Worm (Caenorhabditis elegans) whole organism, midembryonic: ENCODE results near the gene srg-30.

Source experiments
- T22C8.4 ChIP-seq: fragments of 200-800 bp; sonication (Bioruptor generic); IDR thresholded peaks from 2 replicates; pipeline ENCODE4 v1.3.6; 2022; ENCODE audit warnings: missing genetic modification characterization, missing compliant biosample characterization
- cog-1 ChIP-seq: sonication (generic microtip); optimal IDR thresholded peaks from 2 replicates; lab custom pipeline; 2016; ENCODE audit warnings: missing genetic modification characterization, missing compliant biosample characterization
- flt-1 ChIP-seq: fragments of 200-800 bp; sonication (Bioruptor generic); IDR thresholded peaks from 2 replicates; pipeline ENCODE4 v1.3.6; 2022; ENCODE audit warnings: missing genetic modification characterization, missing compliant biosample characterization
- klf-2 ChIP-seq: fragments of 200-800 bp; sonication (Bioruptor generic); conservative IDR thresholded peaks from 2 replicates; pipeline ENCODE4 v1.3.6; 2022; ENCODE audit warnings: missing genetic modification reagents, missing genetic modification characterization, missing compliant biosample characterization
- med-1 ChIP-seq: sonication (generic microtip); optimal IDR thresholded peaks from 2 replicates; lab custom pipeline; 2017; ENCODE audit warnings: missing genetic modification characterization, mild to moderate bottlenecking, missing compliant biosample characterization, antibody characterized with exemption, missing genetic modification reagents; ENCODE audit not compliant: insufficient read depth
- ref-1 ChIP-seq: fragments of 200-800 bp; sonication (Bioruptor generic); conservative IDR thresholded peaks from 2 replicates; pipeline ENCODE4 v1.3.6; 2022; ENCODE audit warnings: missing genetic modification reagents, missing genetic modification characterization, missing compliant biosample characterization
- tab-1 ChIP-seq: fragments of 200-800 bp; sonication (Bioruptor generic); IDR thresholded peaks from 2 replicates; pipeline ENCODE4 v1.3.6; 2022; ENCODE audit warnings: missing genetic modification characterization, missing compliant biosample characterization
- ztf-23 ChIP-seq: fragments of 200-800 bp; sonication (Bioruptor generic); IDR thresholded peaks from 2 replicates; pipeline ENCODE4 v1.3.6; 2022; ENCODE audit warnings: missing genetic modification reagents, missing genetic modification characterization, missing compliant biosample characterization
- ztf-29 ChIP-seq: fragments of 200-800 bp; sonication (Bioruptor generic); IDR thresholded peaks from 2 replicates; pipeline ENCODE4 v1.3.6; 2022; ENCODE audit warnings: missing genetic modification reagents, missing genetic modification characterization, missing compliant biosample characterization

Gene srg-30

DNA sequence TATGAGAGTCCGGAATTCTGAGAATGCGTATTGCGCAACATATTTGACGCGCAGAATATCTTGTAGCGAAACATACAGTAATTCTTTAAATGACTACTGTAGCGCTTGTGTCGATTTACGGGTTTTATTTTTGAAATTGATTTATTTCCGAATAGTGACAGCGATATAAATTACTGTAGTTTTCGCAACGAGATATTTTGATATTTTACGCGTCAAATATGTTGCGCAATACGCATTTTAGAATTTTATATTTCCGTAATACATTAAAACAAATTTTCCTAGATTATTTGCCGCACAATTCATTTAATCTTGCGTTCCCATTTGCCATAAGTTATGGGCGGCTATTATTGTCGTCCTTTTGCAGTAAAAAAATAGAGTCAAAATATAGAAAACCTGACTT is 12.8 kb downstream of the srg-30 start:
- TF ChIP-seq tab-1 (GFP tag; lab: Robert Waterston, UW) = no peak
- no peak for TF ChIP-seq med-1 (GFP tag; lab: Kevin White, UChicago)
- no peak for TF ChIP-seq ztf-23
- no peak for TF ChIP-seq klf-2
- no peak for TF ChIP-seq cog-1 (tag; lab: Kevin White, UChicago)
- TF ChIP-seq T22C8.4 (GFP tag; lab: Robert Waterston, UW) = no peak
- TF ChIP-seq flt-1 (GFP tag; lab: Robert Waterston, UW) = no peak
- no peak for TF ChIP-seq ztf-29 (GFP tag; lab: Robert Waterston, UW)

DNA sequence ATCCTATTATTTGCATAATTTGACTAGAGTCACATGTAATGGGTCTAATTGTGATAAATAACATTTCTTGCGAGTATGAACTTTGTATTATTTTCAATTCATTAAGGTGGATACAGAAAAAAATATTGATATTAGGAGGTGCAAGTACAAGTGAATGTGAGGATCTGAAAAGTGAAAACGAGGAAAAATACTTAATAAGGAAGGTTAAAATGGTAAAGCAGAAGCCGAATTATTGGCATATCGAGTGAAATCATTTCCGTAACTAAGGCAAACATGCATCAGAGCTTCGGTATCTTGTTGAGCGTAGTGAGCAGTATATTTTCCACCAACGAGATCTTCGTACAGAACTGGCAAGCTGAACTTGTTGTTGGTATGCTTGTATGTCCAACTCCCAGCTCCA is 13.7 kb downstream of the srg-30 start:
- TF ChIP-seq ztf-29 (GFP tag; lab: Robert Waterston, UW) (no peak), tab-1 (GFP tag; lab: Robert Waterston, UW) (no peak), med-1 (GFP tag; lab: Kevin White, UChicago) (no peak), klf-2 (no peak), ztf-23 (no peak), ref-1 (GFP tag; lab: Robert Waterston, UW) (no peak), cog-1 (tag; lab: Kevin White, UChicago) (no peak), T22C8.4 (GFP tag; lab: Robert Waterston, UW) (no peak), flt-1 (GFP tag; lab: Robert Waterston, UW) (no peak)

DNA sequence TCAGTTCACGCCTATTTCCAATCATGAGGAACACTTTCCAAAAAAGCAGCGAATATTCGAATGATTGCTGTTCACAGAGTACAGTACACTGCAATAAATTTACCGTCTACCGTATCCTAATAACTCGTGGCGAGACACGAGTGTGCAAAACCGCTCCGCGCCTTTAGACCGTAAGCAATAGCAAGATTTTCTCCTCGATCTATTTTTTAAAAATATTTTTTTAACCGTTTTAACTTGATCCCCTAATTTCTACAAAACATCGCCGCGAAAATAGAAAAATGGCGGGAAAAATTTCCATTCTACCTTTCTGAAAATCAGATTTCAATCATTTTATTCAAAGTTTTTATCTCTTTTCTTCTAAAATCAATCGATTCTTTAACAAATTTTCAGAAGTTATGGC is 15.4 kb downstream of the srg-30 start, which contains the start of gene era-1:
TSS of gene era-1 (plus strand) at position 366 of the 400 bp plus-strand sequence.
- TF ChIP-seq flt-1 (GFP tag; lab: Robert Waterston, UW) = no peak
- no peak for TF ChIP-seq ztf-29 (GFP tag; lab: Robert Waterston, UW)
- TF ChIP-seq klf-2 = no peak
- TF ChIP-seq tab-1 (GFP tag; lab: Robert Waterston, UW) = no peak
- TF ChIP-seq ztf-23 = no peak
- TF ChIP-seq cog-1 (tag; lab: Kevin White, UChicago) = no peak
- TF ChIP-seq med-1 (GFP tag; lab: Kevin White, UChicago) = no peak
- no peak for TF ChIP-seq T22C8.4 (GFP tag; lab: Robert Waterston, UW)
- no peak for TF ChIP-seq ref-1 (GFP tag; lab: Robert Waterston, UW)

DNA sequence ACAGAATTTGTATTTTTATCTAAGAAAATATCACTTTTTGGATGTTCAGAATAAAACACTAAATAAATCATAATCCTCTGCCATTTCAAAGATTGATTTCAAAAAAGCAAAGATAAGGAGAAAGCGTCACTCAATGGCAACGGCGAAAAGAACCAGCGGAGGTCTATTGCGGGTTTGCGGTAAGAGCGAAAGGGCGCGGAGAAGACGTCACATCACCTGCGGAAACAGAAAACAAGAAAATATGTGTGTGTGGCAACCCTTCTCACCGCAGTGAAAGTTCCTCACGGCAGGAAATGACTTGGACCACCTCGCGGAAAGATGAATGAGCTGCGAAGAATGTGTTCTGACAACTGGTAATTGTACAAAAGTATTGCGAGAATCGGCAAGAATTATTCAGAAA is 18.3 kb downstream of the srg-30 start:
- TF ChIP-seq tab-1 (GFP tag; lab: Robert Waterston, UW) (no peak), ztf-29 (GFP tag; lab: Robert Waterston, UW) (no peak), cog-1 (tag; lab: Kevin White, UChicago) (no peak), flt-1 (GFP tag; lab: Robert Waterston, UW) (no peak), ztf-23 (no peak), med-1 (GFP tag; lab: Kevin White, UChicago) (no peak), klf-2 (no peak), T22C8.4 (GFP tag; lab: Robert Waterston, UW) (no peak)

DNA sequence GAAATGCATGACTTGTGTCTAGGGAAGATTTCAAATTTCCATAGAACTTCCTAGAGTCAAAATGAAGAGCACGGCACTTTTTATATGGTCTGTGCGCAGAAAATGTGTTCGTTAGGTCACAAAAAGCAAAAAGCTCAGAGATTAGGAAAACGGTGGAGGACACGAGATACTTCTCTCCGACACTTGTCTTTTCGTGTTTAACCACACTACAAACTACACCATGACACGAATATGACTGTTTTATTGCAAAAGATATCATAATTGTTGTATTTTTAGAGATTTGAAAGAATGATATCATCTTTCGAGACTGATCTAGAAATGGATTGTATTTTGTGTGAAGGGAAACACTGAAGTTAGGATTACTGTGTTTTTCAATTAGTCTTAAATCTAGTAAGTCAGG is 19.1 kb downstream of the srg-30 start:
- TF ChIP-seq T22C8.4 (GFP tag; lab: Robert Waterston, UW) (no peak), ztf-29 (GFP tag; lab: Robert Waterston, UW) (no peak), klf-2 (no peak), ztf-23 (no peak), ref-1 (GFP tag; lab: Robert Waterston, UW) (no peak), tab-1 (GFP tag; lab: Robert Waterston, UW) (no peak), cog-1 (tag; lab: Kevin White, UChicago) (no peak), med-1 (GFP tag; lab: Kevin White, UChicago) (no peak), flt-1 (GFP tag; lab: Robert Waterston, UW) (no peak)

DNA sequence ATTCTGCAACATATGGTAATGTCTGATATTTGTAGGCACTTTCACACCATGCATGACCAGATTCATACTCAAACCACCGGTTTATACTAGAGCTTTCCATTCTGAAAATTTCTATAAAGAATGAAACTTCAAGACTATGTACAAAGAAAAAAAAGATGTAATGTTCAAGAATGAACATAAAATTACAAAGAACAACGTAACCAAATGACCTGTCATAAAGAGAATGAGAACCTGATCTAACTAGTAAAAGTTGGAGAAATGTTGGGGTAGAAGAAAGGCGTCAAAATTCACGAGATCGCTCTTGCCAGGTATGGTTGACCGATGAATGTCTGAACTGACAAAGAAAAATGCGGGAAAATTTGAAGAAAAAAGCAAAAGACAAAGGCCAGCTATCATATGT is 20.6 kb downstream of the srg-30 start, which contains the start of gene W02F12.2:
TSS of gene W02F12.2 (minus strand) at position 101 of the 400 bp plus-strand sequence.
- TF ChIP-seq flt-1 (GFP tag; lab: Robert Waterston, UW) (no peak), ztf-23 (no peak), ref-1 (GFP tag; lab: Robert Waterston, UW) (no peak), tab-1 (GFP tag; lab: Robert Waterston, UW) (no peak)

DNA sequence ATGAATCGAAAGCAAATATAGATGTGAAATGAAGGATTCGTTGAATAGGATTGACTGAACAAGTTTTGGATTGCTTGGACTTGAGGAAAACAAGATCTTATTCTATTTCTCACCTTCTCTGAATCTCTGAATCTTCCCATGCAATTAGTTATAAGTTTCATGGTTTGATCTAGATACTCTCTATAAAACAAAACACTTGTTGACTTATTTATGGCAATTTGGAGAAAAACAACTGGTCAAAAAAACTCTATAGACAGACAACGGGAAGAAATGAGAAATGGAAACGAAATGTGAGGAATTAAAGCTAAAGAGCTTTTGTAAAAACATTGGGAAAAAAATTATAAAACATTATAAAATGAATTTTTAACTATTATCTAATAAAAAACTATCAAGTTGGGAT is 23.5 kb downstream of the srg-30 start, which contains the start of gene W02F12.8:
TSS of gene W02F12.8 (minus strand) at position 101 of the 400 bp plus-strand sequence.
- TF ChIP-seq ztf-23 (no peak), tab-1 (GFP tag; lab: Robert Waterston, UW) (no peak), flt-1 (GFP tag; lab: Robert Waterston, UW) (no peak), klf-2 (no peak), ztf-29 (GFP tag; lab: Robert Waterston, UW) (no peak), cog-1 (tag; lab: Kevin White, UChicago) (no peak), ref-1 (GFP tag; lab: Robert Waterston, UW) (no peak), T22C8.4 (GFP tag; lab: Robert Waterston, UW) (no peak), med-1 (GFP tag; lab: Kevin White, UChicago) (no peak)

DNA sequence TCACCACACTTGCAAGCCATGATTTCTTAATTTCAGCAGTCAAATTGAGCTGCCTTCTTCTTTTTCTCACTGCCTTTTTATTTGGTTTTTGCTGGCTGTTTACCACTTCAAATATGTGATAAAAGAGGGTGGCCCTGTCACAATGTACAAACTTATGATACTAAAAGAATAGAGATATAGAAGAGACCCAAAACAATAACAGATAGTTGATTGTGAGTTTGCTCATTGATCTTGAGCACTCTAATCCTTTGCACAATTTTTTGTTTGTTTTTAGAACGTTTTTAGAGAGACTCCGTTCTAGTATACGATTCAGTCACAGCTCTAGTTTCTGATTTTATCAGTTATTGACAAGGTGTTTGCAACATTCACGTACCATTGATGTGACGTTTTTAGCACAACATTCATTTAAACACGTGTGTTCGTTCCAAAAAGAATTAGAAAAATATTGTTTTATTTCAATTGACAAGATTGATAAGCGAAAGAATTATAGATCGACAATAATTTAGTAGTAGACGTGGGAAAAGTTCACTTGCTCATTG is 26.2 kb downstream of the srg-30 start, which contains the start of gene mtl-1:
TSS of gene mtl-1 (minus strand) at position 51 of the 539 bp plus-strand sequence.
- no peak for TF ChIP-seq cog-1 (tag; lab: Kevin White, UChicago)

DNA sequence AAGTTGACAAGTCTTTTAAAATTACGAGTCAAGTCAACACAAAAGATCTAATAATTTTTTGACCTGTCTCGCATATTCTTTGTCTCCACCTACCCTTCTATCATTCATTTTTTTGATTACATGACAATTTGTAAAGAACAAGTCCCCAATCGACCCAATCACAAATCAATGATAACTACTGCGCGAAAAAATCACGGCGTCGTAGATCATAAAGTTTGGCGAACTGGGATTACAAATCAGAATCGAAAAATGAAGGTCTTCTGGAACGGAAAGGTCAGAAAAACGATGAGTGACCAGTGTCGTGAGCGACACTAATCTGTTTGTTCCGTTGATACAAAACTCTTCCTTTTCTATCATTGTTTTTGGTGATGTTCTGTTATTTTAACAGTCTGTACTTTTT is 28.1 kb downstream of the srg-30 start:
- no peak for TF ChIP-seq ref-1 (GFP tag; lab: Robert Waterston, UW)
- TF ChIP-seq cog-1 (tag; lab: Kevin White, UChicago) = no peak
- TF ChIP-seq flt-1 (GFP tag; lab: Robert Waterston, UW) = no peak

DNA sequence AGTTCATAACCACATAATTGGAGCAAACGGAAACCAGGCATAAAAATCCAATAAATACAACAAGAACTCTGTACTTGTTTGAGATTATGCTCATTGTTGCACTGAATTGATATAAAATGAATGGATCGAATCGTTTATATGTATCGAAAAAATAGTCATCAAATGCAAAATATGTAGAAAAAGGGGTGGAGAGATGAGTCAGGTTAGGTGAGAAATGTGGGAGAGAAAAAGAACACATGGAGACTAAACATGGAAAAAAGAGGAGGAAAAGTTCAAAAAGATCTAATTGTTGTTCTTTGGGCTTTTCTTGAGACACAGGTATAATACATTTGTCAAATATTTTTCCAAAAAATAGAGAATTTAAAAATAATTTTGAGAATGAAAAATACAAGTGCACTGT is 29.7 kb downstream of the srg-30 start, which contains the start of gene K11G9.5:
TSS of gene K11G9.5 (minus strand) at position 101 of the 400 bp plus-strand sequence.
- TF ChIP-seq klf-2 (no peak), tab-1 (GFP tag; lab: Robert Waterston, UW) (no peak), ztf-23 (no peak), T22C8.4 (GFP tag; lab: Robert Waterston, UW) (no peak), ztf-29 (GFP tag; lab: Robert Waterston, UW) (no peak), ref-1 (GFP tag; lab: Robert Waterston, UW) (no peak)
